Fruit fly (Drosophila melanogaster) whole organism, embryonic: ENCODE data around the gene Lsd-1.

Experiments used
- Ada2b ChIP-seq: fragments of 200-800 bp; sonication (Bioruptor generic); IDR thresholded peaks from 2 replicates; pipeline ENCODE4 v1.3.6; 2022; ENCODE audit warnings: missing biosample characterization, missing genetic modification characterization
- Atf-2 ChIP-seq: fragments of 200-800 bp; sonication (Bioruptor generic); optimal IDR thresholded peaks from 2 replicates; lab custom pipeline; 2016; ENCODE audit warnings: missing biosample characterization, missing genetic modification characterization
- B-H2 ChIP-seq: fragments of 200-800 bp; sonication (Bioruptor generic); optimal IDR thresholded peaks from 2 replicates; lab custom pipeline; 2018; ENCODE audit warnings: missing biosample characterization, mild to moderate bottlenecking, missing genetic modification characterization
- CG10959 ChIP-seq: fragments of 200-800 bp; sonication (Bioruptor generic); IDR thresholded peaks from 2 replicates; pipeline ENCODE4 v1.3.6; 2022; ENCODE audit warnings: missing biosample characterization, missing genetic modification characterization
- CG12071 ChIP-seq: fragments of 200-800 bp; sonication (Bioruptor generic); optimal IDR thresholded peaks from 3 replicates; lab custom pipeline; 2018; ENCODE audit warnings: missing biosample characterization, mild to moderate bottlenecking, missing genetic modification characterization
- CG14014 ChIP-seq: fragments of 200-800 bp; sonication (Bioruptor generic); IDR thresholded peaks from 2 replicates; pipeline ENCODE4 v1.3.6; 2022; ENCODE audit warnings: missing biosample characterization, missing genetic modification characterization
- CG14667 ChIP-seq: fragments of 200-800 bp; sonication (Bioruptor generic); IDR thresholded peaks from 2 replicates; pipeline ENCODE4 v1.3.6; 2022; ENCODE audit warnings: missing biosample characterization, missing genetic modification characterization
- CG14710 ChIP-seq: fragments of 200-800 bp; sonication (Bioruptor generic); optimal IDR thresholded peaks from 3 replicates; lab custom pipeline; 2019; ENCODE audit warnings: missing biosample characterization, mild to moderate bottlenecking, missing genetic modification characterization, moderate library complexity
- CG14860 ChIP-seq: fragments of 200-800 bp; sonication (Bioruptor generic); IDR thresholded peaks from 3 replicates; pipeline ENCODE4 v1.3.6; 2022; ENCODE audit warnings: missing biosample characterization, missing genetic modification characterization; ENCODE audit not compliant: partially characterized antibody
- CG17328 ChIP-seq: fragments of 200-800 bp; sonication (Bioruptor generic); IDR thresholded peaks from 2 replicates; pipeline ENCODE4 v1.3.6; 2022; ENCODE audit warnings: missing biosample characterization, missing genetic modification characterization
- CG17361 ChIP-seq: fragments of 200-800 bp; sonication (Bioruptor generic); IDR thresholded peaks from 3 replicates; pipeline ENCODE4 v1.3.6; 2022; ENCODE audit warnings: missing biosample characterization, missing genetic modification characterization
- CG17385 ChIP-seq: fragments of 200-800 bp; sonication (Bioruptor generic); optimal IDR thresholded peaks from 3 replicates; lab custom pipeline; 2018; ENCODE audit warnings: missing biosample characterization, mild to moderate bottlenecking, missing genetic modification characterization
- CG17568 ChIP-seq: fragments of 200-800 bp; sonication (Bioruptor generic); optimal IDR thresholded peaks from 2 replicates; lab custom pipeline; 2018; ENCODE audit warnings: missing biosample characterization, mild to moderate bottlenecking, missing genetic modification characterization, moderate library complexity
- CG42726 ChIP-seq: fragments of 200-800 bp; sonication (Bioruptor generic); IDR thresholded peaks from 2 replicates; pipeline ENCODE4 v1.3.6; 2022; ENCODE audit warnings: missing biosample characterization, missing genetic modification characterization; ENCODE audit not compliant: partially characterized antibody
- CG4282 ChIP-seq: fragments of 200-800 bp; sonication (Bioruptor generic); optimal IDR thresholded peaks from 2 replicates; lab custom pipeline; 2016; ENCODE audit warnings: missing biosample characterization, missing genetic modification characterization
- CG5245 ChIP-seq: fragments of 200-800 bp; sonication (Bioruptor generic); optimal IDR thresholded peaks from 3 replicates; lab custom pipeline; 2016; ENCODE audit warnings: missing biosample characterization, missing genetic modification characterization
- CG6683 ChIP-seq: fragments of 200-800 bp; sonication (Bioruptor generic); optimal IDR thresholded peaks from 2 replicates; lab custom pipeline; 2017; ENCODE audit warnings: missing biosample characterization, mild to moderate bottlenecking, missing genetic modification characterization, missing genetic modification reagents
- CG6689 ChIP-seq: fragments of 200-800 bp; sonication (Bioruptor generic); IDR thresholded peaks from 2 replicates; pipeline ENCODE4 v1.3.6; 2022; ENCODE audit warnings: missing biosample characterization, missing genetic modification characterization
- CG6791 ChIP-seq: fragments of 200-800 bp; sonication (Bioruptor generic); IDR thresholded peaks from 3 replicates; pipeline ENCODE4 v1.3.6; 2022; ENCODE audit warnings: missing biosample characterization, missing genetic modification characterization; ENCODE audit not compliant: partially characterized antibody
- CG7839 ChIP-seq: fragments of 200-800 bp; sonication (Bioruptor generic); optimal IDR thresholded peaks from 3 replicates; lab custom pipeline; 2018; ENCODE audit warnings: missing biosample characterization, mild to moderate bottlenecking, missing genetic modification characterization, moderate library complexity
- CG8089 ChIP-seq: fragments of 200-800 bp; sonication (Bioruptor generic); optimal IDR thresholded peaks from 3 replicates; lab custom pipeline; 2016; ENCODE audit warnings: missing biosample characterization, missing genetic modification characterization
- CG8359 ChIP-seq: fragments of 200-800 bp; sonication (Bioruptor generic); optimal IDR thresholded peaks from 2 replicates; lab custom pipeline; 2017; ENCODE audit warnings: missing biosample characterization, mild to moderate bottlenecking, missing genetic modification characterization, borderline replicate concordance
- CG9609 ChIP-seq: fragments of 200-800 bp; sonication (Bioruptor generic); optimal IDR thresholded peaks from 3 replicates; lab custom pipeline; 2016; ENCODE audit warnings: missing biosample characterization, missing genetic modification characterization
- D ChIP-seq, 2 experiments: fragments of 200-800 bp in 1 of 2; fragments of >200 bp in 1 of 2; sonication (Bioruptor generic) in 1 of 2; optimal IDR thresholded peaks; 2 replicates in 1 of 2; 3 replicates in 1 of 2; lab custom pipeline; 2017; ENCODE audit warnings: mild to moderate bottlenecking in 1 of 2, missing biosample characterization in 1 of 2, missing genetic modification characterization in 1 of 2, missing genetic modification reagents in 1 of 2
- D19B ChIP-seq: fragments of 200-800 bp; sonication (Bioruptor generic); optimal IDR thresholded peaks from 2 replicates; lab custom pipeline; 2017; ENCODE audit warnings: missing biosample characterization, mild to moderate bottlenecking, missing genetic modification characterization
- E2f1 ChIP-seq: fragments of 200-800 bp; sonication (Bioruptor generic); IDR thresholded peaks from 2 replicates; pipeline ENCODE4 v1.3.6; 2022; ENCODE audit warnings: missing biosample characterization, missing genetic modification characterization
- E2f2 ChIP-seq: fragments of 200-800 bp; sonication (Bioruptor generic); IDR thresholded peaks from 2 replicates; pipeline ENCODE4 v1.3.6; 2022; ENCODE audit warnings: missing biosample characterization, missing genetic modification characterization
- HmgZ ChIP-seq: fragments of 200-800 bp; sonication (Bioruptor generic); optimal IDR thresholded peaks from 2 replicates; lab custom pipeline; 2018; ENCODE audit warnings: missing biosample characterization, mild to moderate bottlenecking, missing genetic modification characterization
- Hr3 ChIP-seq: fragments of 200-800 bp; sonication (Bioruptor generic); optimal IDR thresholded peaks from 3 replicates; lab custom pipeline; 2016; ENCODE audit warnings: missing biosample characterization, missing genetic modification characterization
- Mad ChIP-seq: fragments of 200-800 bp; sonication (Bioruptor generic); optimal IDR thresholded peaks from 2 replicates; lab custom pipeline; 2016; ENCODE audit warnings: missing biosample characterization, missing genetic modification characterization
- Oli ChIP-seq: fragments of 200-800 bp; sonication (Bioruptor generic); optimal IDR thresholded peaks from 2 replicates; lab custom pipeline; 2018; ENCODE audit warnings: missing biosample characterization, mild to moderate bottlenecking, missing genetic modification characterization, moderate library complexity
- Ptx1 ChIP-seq: fragments of 200-800 bp; sonication (Bioruptor generic); IDR thresholded peaks from 2 replicates; pipeline ENCODE4 v1.3.6; 2022; ENCODE audit warnings: missing biosample characterization, missing genetic modification characterization
- YL-1 ChIP-seq: fragments of 200-800 bp; sonication (Bioruptor generic); optimal IDR thresholded peaks from 3 replicates; lab custom pipeline; 2017; ENCODE audit warnings: missing biosample characterization, mild to moderate bottlenecking, missing genetic modification characterization
- ap ChIP-seq: fragments of 200-800 bp; sonication (Bioruptor generic); IDR thresholded peaks from 2 replicates; pipeline ENCODE4 v1.3.6; 2022; ENCODE audit warnings: missing biosample characterization, missing genetic modification characterization
- ash1 ChIP-seq: fragments of 200-800 bp; sonication (Bioruptor generic); optimal IDR thresholded peaks from 2 replicates; lab custom pipeline; 2018; ENCODE audit warnings: missing biosample characterization, mild to moderate bottlenecking, missing genetic modification characterization
- btn ChIP-seq: fragments of 200-800 bp; sonication (Bioruptor generic); optimal IDR thresholded peaks from 2 replicates; lab custom pipeline; 2016; ENCODE audit warnings: missing biosample characterization, missing genetic modification characterization
- da ChIP-seq: fragments of 200-800 bp; sonication (Bioruptor generic); optimal IDR thresholded peaks from 2 replicates; lab custom pipeline; 2016; ENCODE audit warnings: missing biosample characterization, missing genetic modification characterization
- dmrt99B ChIP-seq: fragments of 200-800 bp; sonication (Bioruptor generic); optimal IDR thresholded peaks from 2 replicates; lab custom pipeline; 2018; ENCODE audit warnings: missing biosample characterization, mild to moderate bottlenecking, missing genetic modification characterization, moderate library complexity
- fd102C ChIP-seq: fragments of 200-800 bp; sonication (Bioruptor generic); optimal IDR thresholded peaks from 2 replicates; lab custom pipeline; 2018; ENCODE audit warnings: missing biosample characterization, mild to moderate bottlenecking, missing genetic modification characterization, moderate library complexity
- fd64A ChIP-seq: fragments of 200-800 bp; sonication (Bioruptor generic); optimal IDR thresholded peaks from 3 replicates; lab custom pipeline; 2018; ENCODE audit warnings: missing biosample characterization, mild to moderate bottlenecking, missing genetic modification characterization
- gcm ChIP-seq: fragments of 200-800 bp; sonication (Bioruptor generic); optimal IDR thresholded peaks from 2 replicates; lab custom pipeline; 2019; ENCODE audit warnings: missing biosample characterization, mild to moderate bottlenecking, missing genetic modification characterization, moderate library complexity
- h ChIP-seq: fragments of >200 bp; optimal IDR thresholded peaks from 2 replicates; lab custom pipeline; 2017
- lov ChIP-seq, 2 experiments: fragments of 200-800 bp in 1 of 2; fragments of >200 bp in 1 of 2; sonication (Bioruptor generic) in 1 of 2; IDR thresholded peaks in 1 of 2; optimal IDR thresholded peaks in 1 of 2; 2 replicates in 1 of 2; 3 replicates in 1 of 2; pipeline versions ENCODE4 v1.3.6 to Lab custom; 2017 to 2022; ENCODE audit warnings: missing biosample characterization in 1 of 2, missing genetic modification characterization in 1 of 2
- luna ChIP-seq: fragments of 200-800 bp; sonication (Bioruptor generic); optimal IDR thresholded peaks from 2 replicates; lab custom pipeline; 2016; ENCODE audit warnings: missing biosample characterization, missing genetic modification characterization
- pfk ChIP-seq: fragments of 200-800 bp; sonication (Bioruptor generic); optimal IDR thresholded peaks from 2 replicates; lab custom pipeline; 2018; ENCODE audit warnings: missing biosample characterization, mild to moderate bottlenecking, missing genetic modification characterization, moderate library complexity
- slp2 ChIP-seq: fragments of 200-800 bp; sonication (Bioruptor generic); optimal IDR thresholded peaks from 2 replicates; lab custom pipeline; 2016; ENCODE audit warnings: missing biosample characterization, missing genetic modification characterization
- sob ChIP-seq: fragments of 200-800 bp; sonication (Bioruptor generic); IDR thresholded peaks from 2 replicates; pipeline ENCODE4 v1.3.6; 2022; ENCODE audit warnings: missing biosample characterization, missing genetic modification characterization
- tio ChIP-seq: fragments of 200-800 bp; sonication (Bioruptor generic); optimal IDR thresholded peaks from 2 replicates; lab custom pipeline; 2017; ENCODE audit warnings: missing biosample characterization, missing genetic modification characterization, inconsistent platforms
- usp ChIP-seq: fragments of >200 bp; optimal IDR thresholded peaks from 2 replicates; lab custom pipeline; 2017; ENCODE audit warnings: missing biosample characterization, missing genetic modification characterization

Gene Lsd-1

DNA sequence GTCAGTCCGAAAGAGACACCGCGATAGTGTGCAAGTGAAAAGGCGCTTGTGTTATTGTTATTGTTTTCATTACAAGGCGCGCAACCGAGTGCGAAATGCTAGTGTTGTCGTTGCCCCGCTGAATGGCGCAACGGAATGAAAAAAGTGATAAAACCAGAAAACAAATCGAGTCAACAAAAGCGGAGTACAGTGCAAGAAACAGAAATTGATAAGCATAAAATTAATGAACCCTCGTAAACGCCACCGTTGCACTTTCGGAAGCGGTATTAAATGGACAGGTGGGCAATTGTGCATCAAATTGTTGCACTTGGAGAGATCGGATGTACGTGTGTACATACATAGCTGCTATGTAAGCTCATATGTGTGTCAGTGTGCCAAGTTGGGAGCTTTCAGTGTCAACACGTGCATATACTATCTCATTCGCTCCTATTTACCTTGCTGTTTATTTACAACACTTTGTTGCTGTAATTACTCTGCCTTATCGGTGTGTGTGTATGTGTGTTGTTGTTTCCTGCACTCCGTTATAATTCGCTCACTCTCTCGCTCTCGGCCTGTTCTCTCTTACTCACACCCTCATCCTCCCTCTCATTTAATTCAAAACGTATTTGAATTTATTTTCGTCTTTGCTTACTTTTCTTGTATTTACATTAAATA, 40.1 kb upstream of the Lsd-1 start (continued):
- TF ChIP-seq CG6683 (GFP tag; lab: Kevin White, UChicago) (peak; percentile 78), luna (GFP tag; lab: Kevin White, UChicago) (no peak), da (GFP tag; lab: Kevin White, UChicago) (no peak), pfk (GFP tag; lab: Kevin White, UChicago) (peak; percentile 43), lov (optimal IDR thresholded peaks at IDR 0.05; lab: Kevin White, UChicago) (no peak), lov (GFP tag; IDR thresholded peaks at IDR 0.05; lab: Robert Waterston, UW) (no peak; the same call in 2 of the 3 replicates), CG4282 (no peak), CG7839 (tag; lab: Kevin White, UChicago) (peak; percentile 22), E2f1 (GFP tag; lab: Robert Waterston, UW) (no peak), dmrt99B (tag; lab: Kevin White, UChicago) (peak; percentile 53), usp (no peak), Atf-2 (no peak), HmgZ (tag; lab: Kevin White, UChicago) (peak; percentile 15), CG12071 (GFP tag; lab: Kevin White, UChicago) (peak; percentile 94), CG10959 (GFP tag; lab: Robert Waterston, UW) (peak; percentile 16; the same call in 1 of the 2 replicates), B-H2 (GFP tag; lab: Kevin White, UChicago) (no peak), D19B (GFP tag; lab: Kevin White, UChicago) (no peak), CG42726 (GFP tag; lab: Robert Waterston, UW) (no peak), slp2 (GFP tag; lab: Kevin White, UChicago) (peak; percentile 56), CG5245 (GFP tag; lab: Kevin White, UChicago) (no peak), Hr3 (no peak), Mad (GFP tag; lab: Kevin White, UChicago) (no peak), CG14860 (no peak), Oli (tag; lab: Kevin White, UChicago) (no peak), fd64A (GFP tag; lab: Kevin White, UChicago) (peak; percentile 85), YL-1 (GFP tag; lab: Kevin White, UChicago) (no peak), Ptx1 (peak; percentile 17; the same call in 1 of the 2 replicates), CG6689 (GFP tag; lab: Robert Waterston, UW) (no peak), gcm (peak; percentile 26), E2f2 (GFP tag; lab: Robert Waterston, UW) (peak; percentile 36; the same call in 1 of the 2 replicates), CG14710 (tag; lab: Kevin White, UChicago) (peak; percentile 20), CG8089 (no peak), CG17361 (GFP tag; lab: Robert Waterston, UW) (no peak), CG17385 (GFP tag; lab: Kevin White, UChicago) (peak; percentile 25), fd102C (GFP tag; lab: Kevin White, UChicago) (no peak), btn (GFP tag; lab: Kevin White, UChicago) (no peak), CG14667 (GFP tag; lab: Robert Waterston, UW) (no peak), CG6791 (GFP tag; lab: Robert Waterston, UW) (no peak), ap (GFP tag; lab: Robert Waterston, UW) (no peak), CG14014 (GFP tag; lab: Robert Waterston, UW) (peak; percentile 40; the same call in 1 of the 2 replicates), Ada2b (GFP tag; lab: Robert Waterston, UW) (peak; percentile 52), D (optimal IDR thresholded peaks at IDR 0.05; lab: Kevin White, UChicago) (no peak), D (GFP tag; optimal IDR thresholded peaks at IDR 0.05; lab: Kevin White, UChicago) (peak; percentile 31), CG17328 (GFP tag; lab: Robert Waterston, UW) (peak; percentile 38; the same call in 1 of the 2 replicates), h (lab: Kevin White, UChicago) (no peak), ash1 (GFP tag; lab: Kevin White, UChicago) (peak; percentile 4), tio (GFP tag; lab: Kevin White, UChicago) (no peak), CG17568 (GFP tag; lab: Kevin White, UChicago) (peak; percentile 48), sob (no peak), CG8359 (peak; percentile 52), CG9609 (GFP tag; lab: Kevin White, UChicago) (no peak)
